Fruit fly (Drosophila melanogaster) whole organism, wandering third instar larva: ENCODE data around the gene CG15153.

Experiments used
- Abd-B ChIP-seq: fragments of >200 bp; optimal IDR thresholded peaks from 2 replicates; lab custom pipeline; 2017; ENCODE audit warnings: missing biosample characterization, missing genetic modification characterization
- CG32264 ChIP-seq: fragments of 200-800 bp; sonication (Bioruptor generic); optimal IDR thresholded peaks from 2 replicates; lab custom pipeline; 2016; ENCODE audit warnings: missing biosample characterization, missing genetic modification characterization
- Dfd ChIP-seq: fragments of >200 bp; optimal IDR thresholded peaks from 2 replicates; lab custom pipeline; 2017; ENCODE audit warnings: missing biosample characterization, missing genetic modification characterization
- Myc ChIP-seq: fragments of >200 bp; optimal IDR thresholded peaks from 2 replicates; lab custom pipeline; 2017
- dmrt93B ChIP-seq: fragments of 200-800 bp; sonication (Bioruptor generic); optimal IDR thresholded peaks from 2 replicates; lab custom pipeline; 2018; ENCODE audit warnings: missing biosample characterization, mild to moderate bottlenecking, missing genetic modification characterization
- fru ChIP-seq: fragments of 200-800 bp; sonication (Bioruptor generic); optimal IDR thresholded peaks from 3 replicates; lab custom pipeline; 2016; ENCODE audit warnings: missing biosample characterization, mild to moderate bottlenecking, missing genetic modification characterization
- lola ChIP-seq: fragments of >200 bp; optimal IDR thresholded peaks from 2 replicates; lab custom pipeline; 2017; ENCODE audit warnings: missing biosample characterization, missing genetic modification characterization
- pan ChIP-seq: fragments of >200 bp; optimal IDR thresholded peaks from 2 replicates; lab custom pipeline; 2017
- sage ChIP-seq: fragments of 200-800 bp; sonication (Bioruptor generic); optimal IDR thresholded peaks from 2 replicates; lab custom pipeline; 2016; ENCODE audit warnings: missing biosample characterization, mild to moderate bottlenecking, missing genetic modification characterization
- woc ChIP-seq: sonication (Bioruptor generic); optimal IDR thresholded peaks from 2 replicates; lab custom pipeline; 2016; ENCODE audit warnings: missing biosample characterization, mild to moderate bottlenecking, missing genetic modification characterization

dm6 chr2L:18092156-18092555 lies at the start of gene CG15153:
- no peak for TF ChIP-seq dmrt93B (GFP tag; lab: Kevin White, UChicago)
- no peak for TF ChIP-seq CG32264
- no peak for TF ChIP-seq pan (lab: Kevin White, UChicago)
- TF ChIP-seq Dfd (GFP tag; lab: Kevin White, UChicago): no peak
- TF ChIP-seq woc: no peak
- no peak for TF ChIP-seq Myc (lab: Kevin White, UChicago)
- TF ChIP-seq Abd-B (GFP tag; lab: Kevin White, UChicago): no peak
- no peak for TF ChIP-seq sage
- no peak for TF ChIP-seq lola
- no peak for TF ChIP-seq fru
